Fruit fly (Drosophila melanogaster): ENCODE measurements around the gene Culd.
A peak's percentile ranks its signal among the peaks of the same experiment; 100 is the strongest.

Gene Culd

DNA sequence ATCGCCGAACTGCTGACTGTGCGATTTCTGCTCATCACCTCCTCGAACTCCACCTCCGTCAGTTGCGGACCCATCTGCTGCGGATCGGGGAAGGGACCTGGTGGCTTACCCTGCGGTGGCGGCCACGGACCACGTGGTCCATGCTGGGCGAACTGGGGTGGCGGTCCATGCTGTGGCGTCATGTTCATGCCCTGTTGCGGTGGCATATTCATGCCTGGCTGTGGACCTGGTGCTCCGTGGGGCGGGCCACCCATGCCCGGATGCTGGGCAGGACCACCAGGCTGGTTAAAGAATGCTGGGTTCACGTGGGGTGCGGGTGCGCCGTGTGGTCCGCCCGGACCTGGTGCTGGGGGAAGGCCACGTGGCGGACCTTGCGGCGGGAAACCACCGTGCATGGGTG is 43.8 kb downstream of the Culd start (continued):
- TF ChIP-seq exex (tag; optimal IDR thresholded peaks at IDR 0.05) (no peak), cato (GFP tag; optimal IDR thresholded peaks at IDR 0.05; ENCODE audit: borderline replicate concordance) (no peak), slou (GFP tag; optimal IDR thresholded peaks at IDR 0.05) (no peak), CG42726 (GFP tag; IDR thresholded peaks at IDR 0.05; ENCODE audit: partially characterized antibody) (no peak), CG14050 (GFP tag; IDR thresholded peaks at IDR 0.05) (no peak), Mes4 (GFP tag; optimal IDR thresholded peaks at IDR 0.05) (no peak), HmgD (GFP tag; optimal IDR thresholded peaks at IDR 0.05) (no peak), stwl (tag; optimal IDR thresholded peaks at IDR 0.05) (no peak), ab (GFP tag; optimal IDR thresholded peaks at IDR 0.05) (no peak), CG14710 (tag; optimal IDR thresholded peaks at IDR 0.05) (no peak), eyg (GFP tag; optimal IDR thresholded peaks at IDR 0.05) (no peak), pros (GFP tag; optimal IDR thresholded peaks at IDR 0.05) (no peak), CG12236 (GFP tag; optimal IDR thresholded peaks at IDR 0.05) (no peak), lbe (GFP tag; optimal IDR thresholded peaks at IDR 0.05) (no peak), p53 (GFP tag; optimal IDR thresholded peaks at IDR 0.05) (no peak), CG13123 (GFP tag; optimal IDR thresholded peaks at IDR 0.05) (no peak), Hr39 (optimal IDR thresholded peaks at IDR 0.05) (peak; percentile 19), CG4730 (GFP tag; IDR thresholded peaks at IDR 0.05) (no peak), CG6791 (GFP tag; IDR thresholded peaks at IDR 0.05; ENCODE audit: partially characterized antibody) (no peak), CG18262 (tag; optimal IDR thresholded peaks at IDR 0.05) (no peak), Antp (GFP tag; optimal IDR thresholded peaks at IDR 0.05) (no peak), nerfin-1 (tag; optimal IDR thresholded peaks at IDR 0.05) (no peak), CG30020 (tag; optimal IDR thresholded peaks at IDR 0.05) (no peak)

DNA sequence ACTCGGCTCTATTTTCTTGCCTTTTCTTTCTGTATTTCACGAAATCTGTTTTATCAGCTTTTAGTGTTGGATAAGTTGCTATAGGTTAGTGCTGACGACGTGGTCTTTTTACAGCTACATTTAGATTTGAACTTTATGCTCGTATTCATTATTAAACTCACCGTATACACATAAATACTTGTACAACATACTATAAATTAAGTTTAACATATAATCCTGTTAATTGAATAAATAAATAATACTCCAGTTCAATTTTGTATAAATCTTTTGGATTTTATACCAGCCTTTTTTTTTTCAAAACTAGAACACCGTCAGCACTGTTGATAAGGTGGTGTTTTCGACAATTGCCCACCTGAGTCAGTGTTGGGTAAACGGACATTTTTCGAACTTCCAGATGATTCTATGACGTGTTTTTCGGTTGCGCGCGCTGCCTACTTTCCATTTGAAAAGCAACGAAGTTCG is 47.2 kb downstream of the Culd start, which contains the start of gene BI-1:
TSS of gene BI-1 (minus strand) at position 51 of the 462 bp plus-strand sequence.
- TF ChIP-seq CG8290 (GFP tag; optimal IDR thresholded peaks at IDR 0.05), result peak; percentile 55
- TF ChIP-seq CG8290 (tag; optimal IDR thresholded peaks at IDR 0.05), result no peak
- TF ChIP-seq lilli (GFP tag; optimal IDR thresholded peaks at IDR 0.05), result peak; percentile 59
- peak; percentile 74; the same call in 2 of the 3 replicates for TF ChIP-seq Dbx (GFP tag; IDR thresholded peaks at IDR 0.05)
- TF ChIP-seq CG17912 (GFP tag; optimal IDR thresholded peaks at IDR 0.05), result no peak
- TF ChIP-seq emc (GFP tag; optimal IDR thresholded peaks at IDR 0.05), result no peak
- TF ChIP-seq Lhr (GFP tag; optimal IDR thresholded peaks at IDR 0.05), result peak; percentile 26
- no peak for TF ChIP-seq CG12769 (tag; optimal IDR thresholded peaks at IDR 0.05)
- no peak for TF ChIP-seq nau (GFP tag; optimal IDR thresholded peaks at IDR 0.05)
- TF ChIP-seq Optix (GFP tag; IDR thresholded peaks at IDR 0.05), result no peak
- TF ChIP-seq jigr1 (GFP tag; IDR thresholded peaks at IDR 0.05), result no peak
- peak; percentile 57 for TF ChIP-seq PHDP (tag; optimal IDR thresholded peaks at IDR 0.05)
- no peak for TF ChIP-seq CG42726 (GFP tag; IDR thresholded peaks at IDR 0.05; ENCODE audit: partially characterized antibody)
- TF ChIP-seq CG6683 (GFP tag; optimal IDR thresholded peaks at IDR 0.05), result peak; percentile 60
- no peak for TF ChIP-seq HLH3B (GFP tag; IDR thresholded peaks at IDR 0.05)
- no peak for TF ChIP-seq CG14014 (GFP tag; IDR thresholded peaks at IDR 0.05)
- TF ChIP-seq pb (GFP tag; optimal IDR thresholded peaks at IDR 0.05), result no peak
- peak; percentile 79 for TF ChIP-seq grau (tag; optimal IDR thresholded peaks at IDR 0.05)
- peak; percentile 42 for TF ChIP-seq trem (tag; optimal IDR thresholded peaks at IDR 0.05)
- peak; percentile 74 for TF ChIP-seq bcd (GFP tag; optimal IDR thresholded peaks at IDR 0.05)
- no peak; the same call in 2 of the 3 replicates for TF ChIP-seq zen2 (GFP tag; IDR thresholded peaks at IDR 0.05; ENCODE audit: partially characterized antibody)
- TF ChIP-seq D (optimal IDR thresholded peaks at IDR 0.05), result no peak
- TF ChIP-seq D (GFP tag; optimal IDR thresholded peaks at IDR 0.05), result peak; percentile 44
- peak; percentile 73 for TF ChIP-seq BtbVII (GFP tag; optimal IDR thresholded peaks at IDR 0.05)
- no peak for TF ChIP-seq Bgb (GFP tag; IDR thresholded peaks at IDR 0.05; ENCODE audit: partially characterized antibody)
- no peak for TF ChIP-seq Atf3 (GFP tag; optimal IDR thresholded peaks at IDR 0.05)
- TF ChIP-seq Atf6 (GFP tag; IDR thresholded peaks at IDR 0.05), result no peak; the same call in 1 of the 2 replicates
- TF ChIP-seq CG31224 (GFP tag; IDR thresholded peaks at IDR 0.05), result no peak
- peak; percentile 69 for TF ChIP-seq tin (GFP tag; optimal IDR thresholded peaks at IDR 0.05)
- no peak for TF ChIP-seq NFAT (GFP tag; IDR thresholded peaks at IDR 0.05)
- peak; percentile 19 for TF ChIP-seq cato (GFP tag; optimal IDR thresholded peaks at IDR 0.05; ENCODE audit: borderline replicate concordance)

Measured in whole organism, embryonic.